Worm (Caenorhabditis elegans) whole organism, L4 larva: ENCODE data around the gene dpy-28.

ENCODE experiments used
- F49E8.2 ChIP-seq: sonication (generic microtip); optimal IDR thresholded peaks from 2 replicates; lab custom pipeline; 2016; ENCODE audit warnings: missing compliant biosample characterization, mild to moderate bottlenecking, missing genetic modification characterization, borderline replicate concordance
- R02D3.7 ChIP-seq: fragments of 150-350 bp; sonication (generic microtip); optimal IDR thresholded peaks from 3 replicates; lab custom pipeline; 2014; ENCODE audit warnings: missing biosample characterization, missing genetic modification characterization
- T20F7.1 ChIP-seq: fragments of 200-800 bp; sonication (Bioruptor generic); optimal IDR thresholded peaks from 2 replicates; lab custom pipeline; 2018; ENCODE audit warnings: mild to moderate bottlenecking, missing genetic modification characterization, missing compliant biosample characterization
- T26A8.4 ChIP-seq: fragments of 200-800 bp; sonication (Bioruptor generic); IDR thresholded peaks from 2 replicates; pipeline ENCODE4 v1.3.6; 2022; ENCODE audit warnings: missing genetic modification characterization, missing compliant biosample characterization
- Y105C5A.15 ChIP-seq: fragments of 200-800 bp; sonication (Bioruptor generic); IDR thresholded peaks from 2 replicates; pipeline ENCODE4 v1.3.6; 2022; ENCODE audit warnings: missing genetic modification characterization, missing compliant biosample characterization
- Y5F2A.4 ChIP-seq: fragments of 200-800 bp; sonication (Bioruptor generic); optimal IDR thresholded peaks from 2 replicates; lab custom pipeline; 2018; ENCODE audit warnings: mild to moderate bottlenecking, missing genetic modification characterization, missing compliant biosample characterization
- Y75B8A.6 ChIP-seq: fragments of 200-800 bp; sonication (Bioruptor generic); IDR thresholded peaks from 2 replicates; pipeline ENCODE4 v1.3.6; 2022; ENCODE audit warnings: missing genetic modification reagents, missing genetic modification characterization, missing compliant biosample characterization
- ZK337.2 ChIP-seq: fragments of 200-800 bp; sonication (Bioruptor generic); IDR thresholded peaks from 2 replicates; pipeline ENCODE4 v1.3.6; 2022; ENCODE audit warnings: missing genetic modification reagents, missing genetic modification characterization, missing compliant biosample characterization
- aha-1 ChIP-seq: fragments of 150-350 bp; peaks from one replicate; lab custom pipeline; 2014; ENCODE audit warnings: missing biosample characterization, missing genetic modification characterization
- aly-2 ChIP-seq: sonication (generic microtip); optimal IDR thresholded peaks from 2 replicates; lab custom pipeline; 2018; ENCODE audit warnings: missing biosample characterization, missing genetic modification characterization
- ceh-28 ChIP-seq: fragments of 150-350 bp; optimal IDR thresholded peaks from 2 replicates; lab custom pipeline; 2014; ENCODE audit warnings: missing biosample characterization, missing genetic modification reagents, missing genetic modification characterization
- ceh-32 ChIP-seq: sonication (generic microtip); optimal IDR thresholded peaks from 2 replicates; lab custom pipeline; 2016; ENCODE audit warnings: mild to moderate bottlenecking, missing genetic modification characterization, missing compliant biosample characterization; ENCODE audit not compliant: poor library complexity
- ceh-62 ChIP-seq: sonication (generic microtip); optimal IDR thresholded peaks from 2 replicates; lab custom pipeline; 2017; ENCODE audit warnings: missing biosample characterization, missing genetic modification characterization
- ces-1 ChIP-seq: fragments of 150-350 bp; sonication (generic microtip); optimal IDR thresholded peaks from 4 replicates; lab custom pipeline; 2014; ENCODE audit warnings: missing biosample characterization, missing genetic modification reagents, missing genetic modification characterization
- ctbp-1 ChIP-seq: fragments of 200-800 bp; sonication (Bioruptor generic); IDR thresholded peaks from 2 replicates; pipeline ENCODE4 v1.3.6; 2022; ENCODE audit warnings: missing genetic modification reagents, missing genetic modification characterization, missing compliant biosample characterization
- dmd-8 ChIP-seq: fragments of 200-800 bp; sonication (Bioruptor generic); IDR thresholded peaks from 2 replicates; pipeline ENCODE4 v1.3.6; 2022; ENCODE audit warnings: missing genetic modification characterization, missing compliant biosample characterization
- duxl-1 ChIP-seq: sonication (generic microtip); optimal IDR thresholded peaks from 2 replicates; lab custom pipeline; 2016; ENCODE audit warnings: mild to moderate bottlenecking, missing genetic modification characterization, moderate library complexity, missing compliant biosample characterization; ENCODE audit not compliant: poor library complexity
- fos-1 ChIP-seq: fragments of 150-350 bp; optimal IDR thresholded peaks from 2 replicates; lab custom pipeline; 2014; ENCODE audit warnings: missing biosample characterization, missing genetic modification characterization
- hif-1 ChIP-seq, 2 experiments: sonication (generic microtip); optimal IDR thresholded peaks; 2 replicates each; lab custom pipeline; 2016 to 2017; ENCODE audit warnings: missing compliant biosample characterization in 2 of 2, missing genetic modification characterization in 2 of 2, missing genetic modification reagents in 2 of 2, missing genotype in 2 of 2, mild to moderate bottlenecking in 1 of 2
- hlh-30 ChIP-seq: sonication (generic microtip); optimal IDR thresholded peaks from 2 replicates; lab custom pipeline; 2017; ENCODE audit warnings: antibody characterized with exemption, mild to moderate bottlenecking, missing genetic modification characterization, missing compliant biosample characterization; ENCODE audit not compliant: insufficient read depth
- jun-1 ChIP-seq: fragments of 150-350 bp; optimal IDR thresholded peaks from 2 replicates; lab custom pipeline; 2014; ENCODE audit warnings: missing biosample characterization, missing genetic modification reagents, missing genetic modification characterization
- lim-7 ChIP-seq: fragments of 200-800 bp; sonication (Bioruptor generic); IDR thresholded peaks from 2 replicates; pipeline ENCODE4 v1.3.6; 2022; ENCODE audit warnings: missing genetic modification characterization, missing compliant biosample characterization
- lin-13 ChIP-seq: fragments of 150-350 bp; optimal IDR thresholded peaks from 2 replicates; lab custom pipeline; 2014; ENCODE audit warnings: missing biosample characterization, missing genetic modification reagents, missing genetic modification characterization
- lin-15B ChIP-seq: fragments of 150-350 bp; sonication (generic microtip); optimal IDR thresholded peaks from 3 replicates; lab custom pipeline; 2014; ENCODE audit warnings: missing biosample characterization, missing genetic modification characterization
- lin-39 ChIP-seq: fragments of 150-350 bp; optimal IDR thresholded peaks from 2 replicates; lab custom pipeline; 2014; ENCODE audit warnings: missing biosample characterization, missing genetic modification reagents, missing genetic modification characterization
- lir-3 ChIP-seq: sonication (generic microtip); optimal IDR thresholded peaks from 2 replicates; lab custom pipeline; 2016; ENCODE audit warnings: mild to moderate bottlenecking, missing genetic modification characterization, missing compliant biosample characterization
- madf-9 ChIP-seq: fragments of 200-800 bp; sonication (Bioruptor generic); conservative IDR thresholded peaks from 2 replicates; pipeline ENCODE4 v1.3.6; 2022; ENCODE audit warnings: missing genetic modification reagents, missing genetic modification characterization, missing compliant biosample characterization
- mdl-1 ChIP-seq, 2 experiments: fragments of 150-350 bp in 1 of 2; sonication (generic microtip) in 1 of 2; optimal IDR thresholded peaks; 2 replicates each; lab custom pipeline; 2014 to 2017; ENCODE audit warnings: missing biosample characterization in 2 of 2, missing genetic modification characterization in 2 of 2
- mep-1 ChIP-seq: fragments of 150-350 bp; sonication (generic microtip); optimal IDR thresholded peaks from 3 replicates; lab custom pipeline; 2014; ENCODE audit warnings: missing biosample characterization, missing genetic modification characterization
- nhr-102 ChIP-seq: sonication (generic microtip); optimal IDR thresholded peaks from 2 replicates; lab custom pipeline; 2016; ENCODE audit warnings: mild to moderate bottlenecking, missing genetic modification characterization, moderate library complexity, missing compliant biosample characterization
- nhr-111 ChIP-seq: fragments of 200-800 bp; sonication (Bioruptor generic); optimal IDR thresholded peaks from 2 replicates; lab custom pipeline; 2018; ENCODE audit warnings: mild to moderate bottlenecking, missing genetic modification characterization, missing compliant biosample characterization
- nhr-237 ChIP-seq: sonication (generic microtip); optimal IDR thresholded peaks from 2 replicates; lab custom pipeline; 2017; ENCODE audit warnings: missing biosample characterization, missing genetic modification characterization
- nhr-25 ChIP-seq: sonication (generic microtip); optimal IDR thresholded peaks from 2 replicates; lab custom pipeline; 2017; ENCODE audit warnings: missing genetic modification characterization, mild to moderate bottlenecking, missing compliant biosample characterization, antibody characterized with exemption, moderate library complexity, borderline replicate concordance; ENCODE audit not compliant: insufficient read depth
- nhr-6 ChIP-seq: fragments of 150-350 bp; optimal IDR thresholded peaks from 2 replicates; lab custom pipeline; 2014; ENCODE audit warnings: missing biosample characterization, missing genetic modification characterization
- sdz-12 ChIP-seq: fragments of 200-800 bp; sonication (Bioruptor generic); optimal IDR thresholded peaks from 2 replicates; lab custom pipeline; 2018; ENCODE audit warnings: mild to moderate bottlenecking, missing genetic modification characterization, missing compliant biosample characterization
- skn-1 ChIP-seq: fragments of 150-350 bp; optimal IDR thresholded peaks from 2 replicates; lab custom pipeline; 2014; ENCODE audit warnings: missing biosample characterization, missing genetic modification characterization
- snpc-4 ChIP-seq: fragments of 150-350 bp; optimal IDR thresholded peaks from 2 replicates; lab custom pipeline; 2014; ENCODE audit warnings: missing biosample characterization, missing genetic modification characterization
- zag-1 ChIP-seq: fragments of 150-350 bp; optimal IDR thresholded peaks from 2 replicates; lab custom pipeline; 2014; ENCODE audit warnings: missing biosample characterization, missing genetic modification characterization
- zip-2 ChIP-seq: fragments of 150-350 bp; optimal IDR thresholded peaks from 2 replicates; lab custom pipeline; 2014; ENCODE audit warnings: missing biosample characterization, missing genetic modification characterization
- ztf-11 ChIP-seq: fragments of 150-350 bp; optimal IDR thresholded peaks from 2 replicates; lab custom pipeline; 2014; ENCODE audit warnings: missing biosample characterization, missing genetic modification characterization

dpy-28 gene

DNA sequence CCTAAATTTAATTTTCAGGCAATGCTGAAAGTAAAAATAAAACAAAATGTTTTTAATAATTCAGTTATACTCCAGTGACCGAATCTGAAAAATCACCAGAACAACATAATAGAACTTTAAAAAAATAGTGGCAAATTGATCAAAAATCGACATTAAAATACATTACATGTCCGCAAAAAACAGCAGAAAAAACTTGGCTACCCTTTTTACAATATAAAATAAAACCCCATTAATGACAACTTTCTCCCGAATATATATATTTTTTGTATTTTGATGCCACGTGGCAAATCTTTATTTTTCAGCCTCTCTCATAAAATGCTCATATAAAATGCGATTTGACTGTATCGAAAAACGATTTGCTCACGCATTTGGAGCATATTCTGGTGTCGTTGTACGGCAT, 18.6 kb downstream of the dpy-28 start, which contains the start of gene ptr-19 (continued):
- TF ChIP-seq ces-1 (GFP tag; lab: Kevin White, UChicago) (no peak), lin-15B (tag; lab: Kevin White, UChicago) (no peak), Y105C5A.15 (GFP tag; lab: Robert Waterston, UW) (no peak)

ce11 chrIII:10783052-10783451, 20.1 kb downstream of the dpy-28 start:
- TF ChIP-seq ceh-28 (no peak), aly-2 (tag; lab: Kevin White, UChicago) (no peak), T20F7.1 (GFP tag; lab: Kevin White, UChicago) (no peak), nhr-25 (no peak)

ce11 chrIII:10791233-10791632, 28.3 kb downstream of the dpy-28 start:
- TF ChIP-seq T26A8.4 (GFP tag; lab: Robert Waterston, UW): no peak
- TF ChIP-seq aha-1 (tag; lab: Kevin White, UChicago): peak; percentile 16
- no peak for TF ChIP-seq zag-1 (tag; lab: Kevin White, UChicago)
- TF ChIP-seq R02D3.7 (tag; lab: Kevin White, UChicago): no peak
- no peak for TF ChIP-seq ctbp-1 (GFP tag; lab: Robert Waterston, UW)
- TF ChIP-seq nhr-102 (tag; lab: Kevin White, UChicago): no peak
- no peak for TF ChIP-seq fos-1 (tag; lab: Kevin White, UChicago)
- TF ChIP-seq ceh-62: no peak
- no peak for TF ChIP-seq duxl-1
- no peak for TF ChIP-seq hlh-30 (tag; lab: Kevin White, UChicago)
- peak; percentile 80 for TF ChIP-seq ceh-28
- no peak for TF ChIP-seq lim-7
- TF ChIP-seq nhr-237 (tag; lab: Kevin White, UChicago): no peak
- TF ChIP-seq lin-13: no peak
- TF ChIP-seq mep-1 (tag; lab: Kevin White, UChicago): no peak
- no peak for TF ChIP-seq aly-2 (tag; lab: Kevin White, UChicago)

DNA sequence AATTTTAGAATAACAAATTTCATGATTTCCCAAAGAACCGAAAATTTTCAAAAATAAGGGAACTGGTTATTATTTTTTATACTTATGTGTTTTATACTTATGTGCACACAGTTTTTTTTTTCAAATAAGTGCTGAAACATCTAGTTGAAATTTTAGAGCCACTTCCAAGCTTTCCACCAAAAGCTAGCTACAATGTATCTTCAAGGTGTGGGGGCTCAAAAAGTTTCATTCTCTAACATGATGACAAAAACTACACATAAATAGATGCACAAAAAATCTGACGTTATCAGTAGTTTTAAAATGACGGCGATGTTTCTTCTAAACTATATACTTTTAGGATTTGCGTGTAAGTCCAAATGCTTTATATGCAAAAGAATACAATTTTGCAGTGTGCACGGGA, 31.1 kb downstream of the dpy-28 start, which contains the start of gene clec-163:
Gene clec-163 (plus strand): TSS at position 301 of the 400 bp plus-strand sequence.
- TF ChIP-seq zip-2: no peak
- TF ChIP-seq ceh-28: no peak
- TF ChIP-seq hif-1 (tag; optimal IDR thresholded peaks at IDR 0.05; lab: Kevin White, UChicago): no peak
- no peak for TF ChIP-seq nhr-6 (tag; lab: Kevin White, UChicago)
- no peak for TF ChIP-seq dmd-8

DNA sequence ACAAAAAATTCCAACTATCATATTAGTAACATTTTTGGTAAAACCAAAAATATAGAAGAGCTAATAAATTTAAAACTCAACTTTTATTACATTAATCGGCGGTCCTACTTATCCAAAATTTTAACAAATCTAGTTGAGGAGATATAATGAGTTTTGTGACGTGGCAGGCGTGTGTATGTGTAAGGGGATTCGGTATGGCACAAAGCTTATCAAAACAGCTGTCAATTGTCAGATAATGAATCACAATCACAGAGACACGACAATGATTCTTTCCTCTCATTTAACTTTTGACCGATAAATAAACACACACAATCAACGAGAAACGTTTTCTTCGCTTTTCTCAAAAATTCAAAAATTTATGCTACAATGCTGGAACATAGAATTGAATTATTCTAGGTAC, 39.1 kb downstream of the dpy-28 start, which contains the start of gene K11D9.3:
Gene K11D9.3 (minus strand): TSS at position 181 of the 400 bp plus-strand sequence.
- TF ChIP-seq T26A8.4 (GFP tag; lab: Robert Waterston, UW) (no peak), jun-1 (tag; lab: Kevin White, UChicago) (no peak), fos-1 (tag; lab: Kevin White, UChicago) (no peak)

ce11 chrIII:10805172-10805571, 42.2 kb downstream of the dpy-28 start:
- TF ChIP-seq sdz-12 (GFP tag; lab: Kevin White, UChicago) (no peak), lin-15B (tag; lab: Kevin White, UChicago) (no peak), fos-1 (tag; lab: Kevin White, UChicago) (no peak), ztf-11 (tag; lab: Kevin White, UChicago) (no peak), madf-9 (GFP tag; lab: Robert Waterston, UW) (no peak), nhr-237 (tag; lab: Kevin White, UChicago) (no peak), lim-7 (no peak), Y5F2A.4 (GFP tag; lab: Kevin White, UChicago) (no peak), nhr-111 (GFP tag; lab: Kevin White, UChicago) (no peak), ZK337.2 (GFP tag; lab: Robert Waterston, UW) (no peak), F49E8.2 (tag; lab: Kevin White, UChicago) (no peak), skn-1 (tag; lab: Kevin White, UChicago) (no peak), nhr-6 (tag; lab: Kevin White, UChicago) (no peak), lir-3 (no peak), snpc-4 (tag; lab: Kevin White, UChicago) (no peak), ceh-32 (tag; lab: Kevin White, UChicago) (no peak), mdl-1 (tag; optimal IDR thresholded peaks at IDR 0.05; lab: Kevin White, UChicago) (no peak), Y75B8A.6 (GFP tag; lab: Robert Waterston, UW) (no peak), lin-39 (tag; lab: Kevin White, UChicago) (no peak)
